Fruit fly (Drosophila melanogaster): ENCODE measurements around the gene CG2926.

Gene CG2926

dm6 chr3R:5620387-5620956, 32.3 kb upstream of the CG2926 start:
- TF ChIP-seq bowl (GFP tag; IDR thresholded peaks at IDR 0.05) (0 out of 2 replicates have a peak, but pooled peaks have one; percentile 14), CG8924 (tag; optimal IDR thresholded peaks at IDR 0.05) (peak; percentile 74), CG3838 (GFP tag; optimal IDR thresholded peaks at IDR 0.05) (no peak), CG7271 (tag; optimal IDR thresholded peaks at IDR 0.05) (no peak), dimm (GFP tag; IDR thresholded peaks at IDR 0.05) (peak; percentile 68), psq (GFP tag; optimal IDR thresholded peaks at IDR 0.05) (no peak), CG6683 (GFP tag; optimal IDR thresholded peaks at IDR 0.05) (no peak), CG14014 (GFP tag; IDR thresholded peaks at IDR 0.05) (peak; percentile 43; the same call in 1 of the 2 replicates), Scr (GFP tag; IDR thresholded peaks at IDR 0.05; ENCODE audit: partially characterized antibody) (no peak), Neu2 (GFP tag; optimal IDR thresholded peaks at IDR 0.05; ENCODE audit: borderline replicate concordance) (no peak), Pdp1 (GFP tag; optimal IDR thresholded peaks at IDR 0.05) (peak; percentile 43 to 70), ara (GFP tag; IDR thresholded peaks at IDR 0.05) (peak; percentile 52), fd3F (GFP tag; optimal IDR thresholded peaks at IDR 0.05) (peak; percentile 14), HmgD (GFP tag; optimal IDR thresholded peaks at IDR 0.05) (no peak), CG5180 (GFP tag; optimal IDR thresholded peaks at IDR 0.05) (peak; percentile 62), CG10462 (GFP tag; optimal IDR thresholded peaks at IDR 0.05) (peak; percentile 20), CG8089 (GFP tag; optimal IDR thresholded peaks at IDR 0.05) (peak; percentile 54), Bteb2 (GFP tag; optimal IDR thresholded peaks at IDR 0.05) (no peak), ATbp (GFP tag; optimal IDR thresholded peaks at IDR 0.05) (peak; percentile 71), dmrt99B (tag; optimal IDR thresholded peaks at IDR 0.05) (peak; percentile 84), nau (GFP tag; optimal IDR thresholded peaks at IDR 0.05) (no peak), crp (GFP tag; optimal IDR thresholded peaks at IDR 0.05) (peak in 1 of 2 experiments; percentile 20), CG33213 (GFP tag; optimal IDR thresholded peaks at IDR 0.05) (no peak), CG11247 (GFP tag; IDR thresholded peaks at IDR 0.05) (peak; percentile 54), ab (GFP tag; optimal IDR thresholded peaks at IDR 0.05) (peak; percentile 48), mam (GFP tag; optimal IDR thresholded peaks at IDR 0.05) (peak; percentile 60), CG7928 (GFP tag; optimal IDR thresholded peaks at IDR 0.05) (no peak), chinmo (GFP tag; IDR thresholded peaks at IDR 0.05; ENCODE audit: partially characterized antibody) (no peak), toy (GFP tag; IDR thresholded peaks at IDR 0.05) (no peak), CG9932 (GFP tag; IDR thresholded peaks at IDR 0.05) (peak; percentile 51; the same call in 1 of the 2 replicates), Sry-δ (GFP tag; optimal IDR thresholded peaks at IDR 0.05) (no peak), Ptx1 (GFP tag; IDR thresholded peaks at IDR 0.05) (peak; percentile 71), CG9817 (tag; optimal IDR thresholded peaks at IDR 0.05) (peak; percentile 17), fu2 (GFP tag; optimal IDR thresholded peaks at IDR 0.05) (peak; percentile 44), ato (GFP tag; IDR thresholded peaks at IDR 0.05; ENCODE audit: partially characterized antibody) (no peak), Sox102F (GFP tag; optimal IDR thresholded peaks at IDR 0.05) (peak; percentile 73), Trl (optimal IDR thresholded peaks at IDR 0.05) (no peak), Trl (GFP tag; optimal IDR thresholded peaks at IDR 0.05) (peak; percentile 44), CG17568 (GFP tag; optimal IDR thresholded peaks at IDR 0.05) (peak; percentile 24), CoRest (tag; optimal IDR thresholded peaks at IDR 0.05) (peak; percentile 74), sim (GFP tag; IDR thresholded peaks at IDR 0.05) (no peak), CG9876 (GFP tag; optimal IDR thresholded peaks at IDR 0.05) (peak; percentile 44), Six4 (GFP tag; optimal IDR thresholded peaks at IDR 0.05) (peak; percentile 38), aop (GFP tag; IDR thresholded peaks at IDR 0.05) (no peak), hbn (GFP tag; IDR thresholded peaks at IDR 0.05; ENCODE audit: partially characterized antibody) (no peak), Mad (GFP tag; optimal IDR thresholded peaks at IDR 0.05) (peak; percentile 41), CG2875 (GFP tag; optimal IDR thresholded peaks at IDR 0.05) (peak; percentile 54), Hand (GFP tag; optimal IDR thresholded peaks at IDR 0.05) (peak; percentile 44), dysf (GFP tag; IDR thresholded peaks at IDR 0.05) (peak; percentile 70), CG11696 (GFP tag; IDR thresholded peaks at IDR 0.05) (no peak)
